Worm (Caenorhabditis elegans) whole organism, L2 larva: ENCODE measurements around the gene F26G1.2.

Experiments used
- lin-11 ChIP-seq: fragments of 150-350 bp; sonication (generic microtip); optimal IDR thresholded peaks from 2 replicates; lab custom pipeline; 2014; ENCODE audit warnings: missing biosample characterization, missing genetic modification characterization, inconsistent platforms, mixed read lengths
- mdl-1 ChIP-seq, 2 experiments: fragments of 150-350 bp in 1 of 2; sonication (generic microtip) in 1 of 2; optimal IDR thresholded peaks; 2 replicates each; lab custom pipeline; 2017; ENCODE audit warnings: missing biosample characterization in 2 of 2, missing genetic modification characterization in 2 of 2
- unc-39 ChIP-seq: fragments of 150-350 bp; optimal IDR thresholded peaks from 2 replicates; lab custom pipeline; 2014; ENCODE audit warnings: missing biosample characterization, missing genetic modification characterization

DNA sequence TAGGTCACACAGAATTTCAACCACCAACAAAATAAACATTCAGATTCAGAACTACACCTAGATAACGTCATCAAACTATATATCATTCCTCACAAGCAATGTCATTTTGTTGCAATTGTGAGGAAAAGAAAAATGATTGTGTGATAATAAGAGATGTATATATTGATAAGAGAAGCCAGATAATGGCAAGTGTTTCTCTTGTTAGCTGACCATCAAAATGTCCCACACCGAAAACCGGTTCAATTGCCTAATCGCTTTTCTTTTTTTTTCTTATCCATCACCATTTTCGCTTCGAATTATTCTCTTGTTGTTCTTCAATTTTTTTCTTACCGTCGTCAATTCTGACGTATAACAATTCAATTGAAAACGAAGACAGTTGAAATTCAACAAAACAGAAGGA, 9.6 kb downstream of the F26G1.2 start:
- TF ChIP-seq unc-39 (tag; lab: Kevin White, UChicago) = no peak
- no peak for TF ChIP-seq lin-11
- TF ChIP-seq mdl-1 (tag; optimal IDR thresholded peaks at IDR 0.05; lab: Kevin White, UChicago) = no peak
